Fruit fly (Drosophila melanogaster): Measurements from ENCODE around the gene CG44303.

CG44303 gene

dm6 chrX:6656626-6657558, 30.3 kb downstream of the CG44303 start (continued):
- TF ChIP-seq ss (GFP tag; optimal IDR thresholded peaks at IDR 0.05) (peak; percentile 54 to 59), Eip75B (GFP tag; optimal IDR thresholded peaks at IDR 0.05) (peak; percentile 22), Lpt (GFP tag; optimal IDR thresholded peaks at IDR 0.05) (no peak), net (GFP tag; optimal IDR thresholded peaks at IDR 0.05) (peak; percentile 23), OdsH (GFP tag; optimal IDR thresholded peaks at IDR 0.05) (peak; percentile 41), Gug (GFP tag; IDR thresholded peaks at IDR 0.05) (0 out of 2 replicates have a peak, but pooled peaks have one; percentile 9), Sox14 (GFP tag; optimal IDR thresholded peaks at IDR 0.05) (no peak)

dm6 chrX:6656023-6656594, 31.1 kb downstream of the CG44303 start:
- peak; percentile 92 for TF ChIP-seq CG31627 (GFP tag; optimal IDR thresholded peaks at IDR 0.05)
- peak; percentile 91 for TF ChIP-seq acj6 (GFP tag; optimal IDR thresholded peaks at IDR 0.05)
- peak; percentile 96 for TF ChIP-seq svp (GFP tag)
- TF ChIP-seq cyc (GFP tag; optimal IDR thresholded peaks at IDR 0.05) = peak; percentile 94
- TF ChIP-seq CG11294 (GFP tag; IDR thresholded peaks at IDR 0.05) = peak; percentile 71
- peak; percentile 86 for TF ChIP-seq Ets21C (GFP tag; optimal IDR thresholded peaks at IDR 0.05)
- TF ChIP-seq CG15336 (GFP tag; IDR thresholded peaks at IDR 0.05) = peak; percentile 92
- peak; percentile 92 for TF ChIP-seq CG6276 (GFP tag; optimal IDR thresholded peaks at IDR 0.05)
- TF ChIP-seq Eip93F (GFP tag; optimal IDR thresholded peaks at IDR 0.05) = peak; percentile 89
- peak; percentile 95 for TF ChIP-seq esn (GFP tag; optimal IDR thresholded peaks at IDR 0.05)
- TF ChIP-seq CG3032 (tag; optimal IDR thresholded peaks at IDR 0.05) = peak; percentile 84
- TF ChIP-seq CG6163 (GFP tag; IDR thresholded peaks at IDR 0.05) = peak; percentile 90
- peak; percentile 85 for TF ChIP-seq dsx (GFP tag; optimal IDR thresholded peaks at IDR 0.05; ENCODE audit: poor library complexity, severe bottlenecking)
- TF ChIP-seq OdsH (GFP tag; optimal IDR thresholded peaks at IDR 0.05) = peak; percentile 93
- peak; percentile 83 for TF ChIP-seq CG16779 (tag; optimal IDR thresholded peaks at IDR 0.05)
- peak; percentile 89 for TF ChIP-seq CG10631 (GFP tag; optimal IDR thresholded peaks at IDR 0.05)
- TF ChIP-seq Ets96B (tag; optimal IDR thresholded peaks at IDR 0.05) = peak; percentile 84
- peak; percentile 84 for TF ChIP-seq CG1621 (tag; optimal IDR thresholded peaks at IDR 0.05)
- TF ChIP-seq CG8319 (GFP tag; optimal IDR thresholded peaks at IDR 0.05) = peak; percentile 89
- peak; percentile 80 for TF ChIP-seq fd59A (GFP tag; optimal IDR thresholded peaks at IDR 0.05)
- peak; percentile 93 for TF ChIP-seq CG8119 (GFP tag; IDR thresholded peaks at IDR 0.05)
- TF ChIP-seq CG7368 (GFP tag; optimal IDR thresholded peaks at IDR 0.05) = peak; percentile 85
- peak; percentile 89 for TF ChIP-seq achi (GFP tag; optimal IDR thresholded peaks at IDR 0.05)
- peak; percentile 96 for TF ChIP-seq topi (GFP tag; optimal IDR thresholded peaks at IDR 0.05)
- peak; percentile 65 for TF ChIP-seq CG9139 (GFP tag; optimal IDR thresholded peaks at IDR 0.05)
- peak; percentile 89 for TF ChIP-seq eg (GFP tag; IDR thresholded peaks at IDR 0.05)
- TF ChIP-seq Met (GFP tag; optimal IDR thresholded peaks at IDR 0.05) = peak; percentile 93
- peak; percentile 85 for TF ChIP-seq spab (GFP tag; optimal IDR thresholded peaks at IDR 0.05)
- TF ChIP-seq CG6792 (GFP tag; optimal IDR thresholded peaks at IDR 0.05) = peak; percentile 91
- peak; percentile 87 for TF ChIP-seq CG6808 (GFP tag; optimal IDR thresholded peaks at IDR 0.05)
- TF ChIP-seq fd85E (GFP tag; optimal IDR thresholded peaks at IDR 0.05) = peak; percentile 75
- peak; percentile 96 for TF ChIP-seq Hr4 (GFP tag; optimal IDR thresholded peaks at IDR 0.05)
- peak; percentile 82 for TF ChIP-seq Gug (GFP tag; IDR thresholded peaks at IDR 0.05)
- peak; percentile 77 to 88 for TF ChIP-seq ss (GFP tag; optimal IDR thresholded peaks at IDR 0.05)
- TF ChIP-seq Eip78C (GFP tag) = peak; percentile 97
- TF ChIP-seq Blimp-1 (GFP tag; optimal IDR thresholded peaks at IDR 0.05) = peak; percentile 86
- no peak for TF ChIP-seq Hr38 (GFP tag; optimal IDR thresholded peaks at IDR 0.05)
- TF ChIP-seq Sox102F (GFP tag; optimal IDR thresholded peaks at IDR 0.05) = peak; percentile 90
- peak; percentile 91 for TF ChIP-seq Eip75B (GFP tag; optimal IDR thresholded peaks at IDR 0.05)
- TF ChIP-seq Hr39 (GFP tag; optimal IDR thresholded peaks at IDR 0.05) = peak; percentile 93
- peak; percentile 91 for TF ChIP-seq CG10669 (GFP tag; optimal IDR thresholded peaks at IDR 0.05)
- TF ChIP-seq Sox15 (GFP tag; optimal IDR thresholded peaks at IDR 0.05) = peak; percentile 89
- peak; percentile 90 for TF ChIP-seq CG8632 (GFP tag; optimal IDR thresholded peaks at IDR 0.05)
- TF ChIP-seq CG4318 (GFP tag; optimal IDR thresholded peaks at IDR 0.05) = peak; percentile 92

All from whole organism, prepupa.